Worm (Caenorhabditis elegans) whole organism, early embryonic: Measurements from ENCODE around the gene F53A9.9.

Source experiments
- F13C5.2 ChIP-seq: sonication (generic microtip); optimal IDR thresholded peaks from 2 replicates; lab custom pipeline; 2017; ENCODE audit warnings: mild to moderate bottlenecking, missing genetic modification characterization, inconsistent platforms, missing compliant biosample characterization
- aly-1 ChIP-seq: sonication (generic microtip); optimal IDR thresholded peaks from 2 replicates; lab custom pipeline; 2016; ENCODE audit warnings: missing genetic modification characterization, missing compliant biosample characterization
- ama-1 ChIP-seq: fragments of 150-350 bp; optimal IDR thresholded peaks from 2 replicates; lab custom pipeline; 2014
- ceh-13 ChIP-seq: fragments of 200-800 bp; sonication (Bioruptor generic); optimal IDR thresholded peaks from 2 replicates; lab custom pipeline; 2018; ENCODE audit warnings: mild to moderate bottlenecking, missing genetic modification characterization, missing compliant biosample characterization
- ets-7 ChIP-seq: sonication (generic microtip); optimal IDR thresholded peaks from 2 replicates; lab custom pipeline; 2016; ENCODE audit warnings: missing genotype, missing genetic modification characterization, missing compliant biosample characterization
- flt-1 ChIP-seq: fragments of 200-800 bp; sonication (Bioruptor generic); IDR thresholded peaks from 2 replicates; pipeline ENCODE4 v1.3.6; 2022; ENCODE audit warnings: missing genetic modification characterization, missing compliant biosample characterization
- hmbx-1 ChIP-seq: sonication (generic microtip); optimal IDR thresholded peaks from 2 replicates; lab custom pipeline; 2016; ENCODE audit warnings: mild to moderate bottlenecking, missing genetic modification characterization, missing compliant biosample characterization
- hmg-4 ChIP-seq: fragments of 200-800 bp; sonication (Bioruptor generic); optimal IDR thresholded peaks from 2 replicates; lab custom pipeline; 2018; ENCODE audit warnings: mild to moderate bottlenecking, missing genetic modification characterization, missing compliant biosample characterization
- hnd-1 ChIP-seq: sonication (generic microtip); optimal IDR thresholded peaks from 2 replicates; lab custom pipeline; 2016; ENCODE audit warnings: missing genetic modification characterization, missing compliant biosample characterization
- scrt-1 ChIP-seq: fragments of 200-800 bp; sonication (Bioruptor generic); IDR thresholded peaks from 2 replicates; pipeline ENCODE4 v1.3.6; 2022; ENCODE audit warnings: missing genetic modification characterization, missing compliant biosample characterization
- sea-1 ChIP-seq: fragments of 200-800 bp; sonication (Bioruptor generic); conservative IDR thresholded peaks from 2 replicates; pipeline ENCODE4 v1.3.6; 2022; ENCODE audit warnings: missing genetic modification characterization, missing compliant biosample characterization
- tbx-11 ChIP-seq: fragments of 200-800 bp; sonication (Bioruptor generic); IDR thresholded peaks from 2 replicates; pipeline ENCODE4 v1.3.6; 2022; ENCODE audit warnings: missing genetic modification characterization, missing compliant biosample characterization
- tbx-37 ChIP-seq: fragments of 200-800 bp; sonication (Bioruptor generic); conservative IDR thresholded peaks from 2 replicates; pipeline ENCODE4 v1.3.6; 2022; ENCODE audit warnings: missing genetic modification reagents, missing genetic modification characterization, missing compliant biosample characterization

- no peak for TF ChIP-seq ama-1
- no peak for TF ChIP-seq scrt-1
- no peak for TF ChIP-seq hnd-1
- TF ChIP-seq tbx-37 (GFP tag; lab: Robert Waterston, UW), result no peak
- TF ChIP-seq ets-7, result no peak
- no peak for TF ChIP-seq aly-1 (tag; lab: Kevin White, UChicago)
- TF ChIP-seq F13C5.2 (tag; lab: Kevin White, UChicago), result no peak
- TF ChIP-seq hmg-4 (GFP tag; lab: Kevin White, UChicago), result no peak
- no peak for TF ChIP-seq tbx-11 (GFP tag; lab: Robert Waterston, UW)
- TF ChIP-seq sea-1 (GFP tag; lab: Robert Waterston, UW), result no peak
- TF ChIP-seq hmbx-1 (tag; lab: Kevin White, UChicago), result no peak
- TF ChIP-seq ceh-13 (GFP tag; lab: Kevin White, UChicago), result no peak
- no peak for TF ChIP-seq flt-1 (GFP tag; lab: Robert Waterston, UW)
These were observed 23.8 kb upstream of the F53A9.9 start for ce11 chrX:8744192-8744985.
